Worm (Caenorhabditis elegans): ENCODE measurements around the gene K01D12.20.

ce11 chrV:12417277-12417676, 16.7 kb upstream of the K01D12.20 start, which contains the start of gene cdr-3:
- no peak for TF ChIP-seq him-1 (tag; optimal IDR thresholded peaks at IDR 0.05)
- no peak for TF ChIP-seq W03F9.2 (tag; optimal IDR thresholded peaks at IDR 0.05)
- TF ChIP-seq dao-5 (tag; optimal IDR thresholded peaks at IDR 0.05), result no peak

Measured in whole organism, L4/young adult.